Fruit fly (Drosophila melanogaster) whole organism, embryonic: ENCODE results near the gene Pdi.

Source experiments
- B-H1 ChIP-seq: fragments of 200-800 bp; sonication (Bioruptor generic); IDR thresholded peaks from 3 replicates; pipeline ENCODE4 v1.3.6; 2022; ENCODE audit warnings: missing biosample characterization, missing genetic modification characterization
- Bteb2 ChIP-seq: fragments of 200-800 bp; sonication (Bioruptor generic); optimal IDR thresholded peaks from 2 replicates; lab custom pipeline; 2016; ENCODE audit warnings: missing biosample characterization, missing genetic modification characterization
- CG10209 ChIP-seq: fragments of 200-800 bp; sonication (Bioruptor generic); optimal IDR thresholded peaks from 3 replicates; lab custom pipeline; 2017; ENCODE audit warnings: missing biosample characterization, mild to moderate bottlenecking, missing genetic modification characterization, missing genetic modification reagents
- CG11456 ChIP-seq: fragments of 200-800 bp; sonication (Bioruptor generic); IDR thresholded peaks from 3 replicates; pipeline ENCODE4 v1.3.6; 2022; ENCODE audit warnings: missing biosample characterization, missing genetic modification characterization
- CG11696 ChIP-seq: fragments of 200-800 bp; sonication (Bioruptor generic); IDR thresholded peaks from 2 replicates; pipeline ENCODE4 v1.3.6; 2022; ENCODE audit warnings: missing biosample characterization, missing genetic modification characterization
- CG12104 ChIP-seq: fragments of 200-800 bp; sonication (Bioruptor generic); optimal IDR thresholded peaks from 3 replicates; lab custom pipeline; 2016; ENCODE audit warnings: missing biosample characterization, missing genetic modification characterization
- CG17328 ChIP-seq: fragments of 200-800 bp; sonication (Bioruptor generic); IDR thresholded peaks from 2 replicates; pipeline ENCODE4 v1.3.6; 2022; ENCODE audit warnings: missing biosample characterization, missing genetic modification characterization
- CG17361 ChIP-seq: fragments of 200-800 bp; sonication (Bioruptor generic); IDR thresholded peaks from 3 replicates; pipeline ENCODE4 v1.3.6; 2022; ENCODE audit warnings: missing biosample characterization, missing genetic modification characterization
- CG32772 ChIP-seq: fragments of 200-800 bp; sonication (Bioruptor generic); IDR thresholded peaks from 2 replicates; pipeline ENCODE4 v1.3.6; 2022; ENCODE audit warnings: missing biosample characterization, missing genetic modification characterization
- CG3726 ChIP-seq: fragments of 200-800 bp; sonication (Bioruptor generic); IDR thresholded peaks from 3 replicates; pipeline ENCODE4, ENCODE4 v1.3.6; 2022; ENCODE audit warnings: missing biosample characterization, missing genetic modification characterization
- CG3838 ChIP-seq: fragments of 200-800 bp; sonication (Bioruptor generic); optimal IDR thresholded peaks from 3 replicates; lab custom pipeline; 2016; ENCODE audit warnings: missing biosample characterization, missing genetic modification characterization
- CG4360 ChIP-seq: fragments of 200-800 bp; sonication (Bioruptor generic); IDR thresholded peaks from 2 replicates; pipeline ENCODE4 v1.3.6; 2022; ENCODE audit warnings: missing biosample characterization, missing genetic modification characterization
- CG4617 ChIP-seq: fragments of 200-800 bp; sonication (Bioruptor generic); optimal IDR thresholded peaks from 3 replicates; lab custom pipeline; 2016; ENCODE audit warnings: missing biosample characterization, missing genetic modification characterization, borderline replicate concordance
- CG6689 ChIP-seq: fragments of 200-800 bp; sonication (Bioruptor generic); IDR thresholded peaks from 2 replicates; pipeline ENCODE4 v1.3.6; 2022; ENCODE audit warnings: missing biosample characterization, missing genetic modification characterization
- CG7357 ChIP-seq: fragments of 200-800 bp; sonication (Bioruptor generic); IDR thresholded peaks from 3 replicates; pipeline ENCODE4 v1.3.6; 2022; ENCODE audit warnings: missing biosample characterization, missing genetic modification characterization
- Chrac-16 ChIP-seq: fragments of 200-800 bp; sonication (Bioruptor generic); optimal IDR thresholded peaks from 3 replicates; lab custom pipeline; 2016; ENCODE audit warnings: missing biosample characterization, missing genetic modification characterization
- Hand ChIP-seq: fragments of 200-800 bp; sonication (Bioruptor generic); optimal IDR thresholded peaks from 2 replicates; lab custom pipeline; 2017; ENCODE audit warnings: mild to moderate bottlenecking, missing biosample characterization, missing genetic modification reagents, missing genetic modification characterization
- NC2α ChIP-seq: fragments of 200-800 bp; sonication (Bioruptor generic); optimal IDR thresholded peaks from 2 replicates; lab custom pipeline; 2016; ENCODE audit warnings: missing biosample characterization, missing genetic modification characterization
- Nf-YC ChIP-seq: fragments of 200-800 bp; optimal IDR thresholded peaks from 3 replicates; lab custom pipeline; 2019; ENCODE audit warnings: missing biosample characterization, mild to moderate bottlenecking, missing genetic modification characterization, moderate library complexity
- NfI ChIP-seq: fragments of 200-800 bp; sonication (Bioruptor generic); optimal IDR thresholded peaks from 3 replicates; lab custom pipeline; 2018; ENCODE audit warnings: missing biosample characterization, mild to moderate bottlenecking, missing genetic modification characterization, moderate library complexity
- Pdp1 ChIP-seq, 2 experiments: fragments of 200-800 bp; sonication (Bioruptor generic); optimal IDR thresholded peaks; 3 replicates each; lab custom pipeline; 2016; ENCODE audit warnings: missing biosample characterization in 2 of 2, missing genetic modification characterization in 2 of 2, mild to moderate bottlenecking in 1 of 2, moderate library complexity in 1 of 2
- Poxn ChIP-seq: fragments of 200-800 bp; sonication (Bioruptor generic); IDR thresholded peaks from 2 replicates; pipeline ENCODE4 v1.3.6; 2022; ENCODE audit warnings: missing biosample characterization, missing genetic modification characterization
- Ravus ChIP-seq: fragments of 200-800 bp; sonication (Bioruptor generic); IDR thresholded peaks from 2 replicates; pipeline ENCODE4 v1.3.6; 2022; ENCODE audit warnings: missing biosample characterization, missing genetic modification characterization
- Side ChIP-seq: fragments of 200-800 bp; sonication (Bioruptor generic); optimal IDR thresholded peaks from 2 replicates; lab custom pipeline; 2016; ENCODE audit warnings: missing biosample characterization, missing genetic modification characterization
- YL-1 ChIP-seq: fragments of 200-800 bp; sonication (Bioruptor generic); optimal IDR thresholded peaks from 3 replicates; lab custom pipeline; 2017; ENCODE audit warnings: missing biosample characterization, mild to moderate bottlenecking, missing genetic modification characterization
- ab ChIP-seq: fragments of 200-800 bp; sonication (Bioruptor generic); optimal IDR thresholded peaks from 2 replicates; lab custom pipeline; 2016; ENCODE audit warnings: missing biosample characterization, missing genetic modification characterization
- al ChIP-seq: fragments of 200-800 bp; sonication (Bioruptor generic); IDR thresholded peaks from 2 replicates; pipeline ENCODE4 v1.3.6; 2022; ENCODE audit warnings: missing biosample characterization, missing genetic modification characterization
- ap ChIP-seq: fragments of 200-800 bp; sonication (Bioruptor generic); IDR thresholded peaks from 2 replicates; pipeline ENCODE4 v1.3.6; 2022; ENCODE audit warnings: missing biosample characterization, missing genetic modification characterization
- ato ChIP-seq: fragments of 200-800 bp; sonication (Bioruptor generic); IDR thresholded peaks from 2 replicates; pipeline ENCODE4 v1.3.6; 2022; ENCODE audit warnings: missing biosample characterization, missing genetic modification characterization; ENCODE audit not compliant: partially characterized antibody
- btn ChIP-seq: fragments of 200-800 bp; sonication (Bioruptor generic); optimal IDR thresholded peaks from 2 replicates; lab custom pipeline; 2016; ENCODE audit warnings: missing biosample characterization, missing genetic modification characterization
- chn ChIP-seq: fragments of 200-800 bp; sonication (Bioruptor generic); optimal IDR thresholded peaks from 2 replicates; lab custom pipeline; 2016; ENCODE audit warnings: missing biosample characterization, missing genetic modification characterization
- dmrt11E ChIP-seq: fragments of 200-800 bp; sonication (Bioruptor generic); optimal IDR thresholded peaks from 3 replicates; lab custom pipeline; 2018; ENCODE audit warnings: missing biosample characterization, mild to moderate bottlenecking, missing genetic modification characterization, moderate library complexity
- emc ChIP-seq: fragments of 200-800 bp; sonication (Bioruptor generic); optimal IDR thresholded peaks from 2 replicates; lab custom pipeline; 2016; ENCODE audit warnings: missing biosample characterization, missing genetic modification characterization
- eve ChIP-seq, 2 experiments: fragments of >200 bp; optimal IDR thresholded peaks; 2 replicates each; lab custom pipeline; 2017; ENCODE audit warnings: missing biosample characterization in 2 of 2, missing genetic modification characterization in 2 of 2
- grau ChIP-seq: fragments of 200-800 bp; optimal IDR thresholded peaks from 3 replicates; lab custom pipeline; 2019; ENCODE audit warnings: missing biosample characterization, mild to moderate bottlenecking, missing genetic modification characterization, moderate library complexity
- gsb-n ChIP-seq: fragments of 200-800 bp; sonication (Bioruptor generic); optimal IDR thresholded peaks from 3 replicates; lab custom pipeline; 2018; ENCODE audit warnings: missing biosample characterization, mild to moderate bottlenecking, missing genetic modification characterization
- h ChIP-seq: fragments of >200 bp; optimal IDR thresholded peaks from 2 replicates; lab custom pipeline; 2017
- hb ChIP-seq: fragments of 200-800 bp; sonication (Bioruptor generic); IDR thresholded peaks from 3 replicates; pipeline ENCODE4 v1.3.6; 2022; ENCODE audit warnings: missing biosample characterization, missing genetic modification characterization; ENCODE audit not compliant: partially characterized antibody
- hth ChIP-seq: fragments of >200 bp; optimal IDR thresholded peaks from 2 replicates; lab custom pipeline; 2017; ENCODE audit warnings: inconsistent platforms
- inv ChIP-seq: fragments of 200-800 bp; sonication (Bioruptor generic); IDR thresholded peaks from 2 replicates; pipeline ENCODE4 v1.3.6; 2022; ENCODE audit warnings: missing biosample characterization, missing genetic modification characterization; ENCODE audit not compliant: partially characterized antibody
- klu ChIP-seq: fragments of 200-800 bp; sonication (Bioruptor generic); IDR thresholded peaks from 2 replicates; pipeline ENCODE4 v1.3.6; 2022; ENCODE audit warnings: missing biosample characterization, missing genetic modification characterization
- kni ChIP-seq: fragments of 200-800 bp; sonication (Bioruptor generic); optimal IDR thresholded peaks from 3 replicates; lab custom pipeline; 2017; ENCODE audit warnings: mild to moderate bottlenecking, missing biosample characterization, missing genetic modification reagents, missing genetic modification characterization
- nmo ChIP-seq: fragments of 200-800 bp; sonication (Bioruptor generic); optimal IDR thresholded peaks from 2 replicates; lab custom pipeline; 2018; ENCODE audit warnings: missing biosample characterization, mild to moderate bottlenecking, missing genetic modification characterization, moderate library complexity
- pfk ChIP-seq: fragments of 200-800 bp; sonication (Bioruptor generic); optimal IDR thresholded peaks from 2 replicates; lab custom pipeline; 2018; ENCODE audit warnings: missing biosample characterization, mild to moderate bottlenecking, missing genetic modification characterization, moderate library complexity
- pum ChIP-seq: fragments of 200-800 bp; sonication (Bioruptor generic); optimal IDR thresholded peaks from 2 replicates; lab custom pipeline; 2016; ENCODE audit warnings: missing biosample characterization, missing genetic modification characterization
- salm ChIP-seq: fragments of 200-800 bp; sonication (Bioruptor generic); optimal IDR thresholded peaks from 2 replicates; lab custom pipeline; 2018; ENCODE audit warnings: missing biosample characterization, mild to moderate bottlenecking, missing genetic modification characterization
- sens ChIP-seq: fragments of 200-800 bp; sonication (Bioruptor generic); peaks from one replicate; lab custom pipeline; 2016; ENCODE audit warnings: missing biosample characterization, missing genetic modification characterization
- sim ChIP-seq: fragments of 200-800 bp; sonication (Bioruptor generic); IDR thresholded peaks from 2 replicates; pipeline ENCODE4 v1.3.6; 2022; ENCODE audit warnings: missing biosample characterization, missing genetic modification characterization
- sna ChIP-seq: fragments of 200-800 bp; sonication (Bioruptor generic); IDR thresholded peaks from 2 replicates; pipeline ENCODE4 v1.3.6; 2022; ENCODE audit warnings: missing biosample characterization, missing genetic modification characterization; ENCODE audit not compliant: partially characterized antibody
- tna ChIP-seq: fragments of 200-800 bp; sonication (Bioruptor generic); IDR thresholded peaks from 2 replicates; pipeline ENCODE4 v1.3.6; 2022; ENCODE audit warnings: missing biosample characterization, missing genetic modification characterization; ENCODE audit not compliant: partially characterized antibody
- yki ChIP-seq: fragments of >200 bp; optimal IDR thresholded peaks from 3 replicates; lab custom pipeline; 2018

Gene Pdi

dm6 chr3L:15141118-15142003, 1.3 kb downstream of the Pdi start (continued):
- TF ChIP-seq YL-1 (GFP tag; lab: Kevin White, UChicago) (peak; percentile 84), hb (GFP tag; lab: Robert Waterston, UW) (no peak), CG4617 (GFP tag; lab: Kevin White, UChicago) (no peak), Hand (GFP tag; lab: Kevin White, UChicago) (no peak), grau (tag; lab: Kevin White, UChicago) (peak; percentile 38), chn (GFP tag; lab: Kevin White, UChicago) (peak; percentile 8), tna (GFP tag; lab: Robert Waterston, UW) (no peak), ato (GFP tag; lab: Robert Waterston, UW) (no peak), NfI (GFP tag; lab: Kevin White, UChicago) (no peak), ab (GFP tag; lab: Kevin White, UChicago) (no peak), Chrac-16 (peak; percentile 24), CG11696 (GFP tag; lab: Robert Waterston, UW) (0 out of 2 replicates have a peak, but pooled peaks have one; percentile 18), kni (peak; percentile 83), Pdp1 (GFP tag; optimal IDR thresholded peaks at IDR 0.05; lab: Kevin White, UChicago) (peak in 1 of 2 experiments; percentile 29), CG17328 (GFP tag; lab: Robert Waterston, UW) (no peak), Side (no peak), pum (no peak), Nf-YC (peak; percentile 20), Bteb2 (GFP tag; lab: Kevin White, UChicago) (no peak), nmo (GFP tag; lab: Kevin White, UChicago) (peak; percentile 26), CG4360 (GFP tag; lab: Robert Waterston, UW) (peak; percentile 60; the same call in 1 of the 2 replicates), emc (GFP tag; lab: Kevin White, UChicago) (no peak), NC2α (no peak), pfk (no peak), gsb-n (tag; lab: Kevin White, UChicago) (peak; percentile 22), salm (tag; lab: Kevin White, UChicago) (no peak), dmrt11E (tag; lab: Kevin White, UChicago) (no peak), Poxn (GFP tag; lab: Robert Waterston, UW) (no peak), ap (GFP tag; lab: Robert Waterston, UW) (no peak), sna (GFP tag; lab: Robert Waterston, UW) (no peak), eve (GFP tag; optimal IDR thresholded peaks at IDR 0.05; lab: Kevin White, UChicago) (no peak), CG32772 (GFP tag; lab: Robert Waterston, UW) (no peak), klu (no peak), hth (lab: Kevin White, UChicago) (no peak), Ravus (GFP tag; lab: Robert Waterston, UW) (no peak), CG3726 (no peak), CG6689 (GFP tag; lab: Robert Waterston, UW) (no peak), sens (peak; percentile 76), CG7357 (no peak), CG17361 (GFP tag; lab: Robert Waterston, UW) (peak; percentile 50; the same call in 2 of the 3 replicates), sim (GFP tag; lab: Robert Waterston, UW) (no peak), yki (lab: Kevin White, UChicago) (no peak), CG10209 (GFP tag; lab: Kevin White, UChicago) (peak; percentile 32), CG3838 (GFP tag; lab: Kevin White, UChicago) (no peak), B-H1 (GFP tag; lab: Robert Waterston, UW) (no peak), al (GFP tag; lab: Robert Waterston, UW) (peak; percentile 36; the same call in 1 of the 2 replicates), btn (no peak), CG12104 (GFP tag; lab: Kevin White, UChicago) (no peak), CG11456 (GFP tag; lab: Robert Waterston, UW) (0 out of 3 replicates have a peak, but pooled peaks have one; percentile 15), inv (GFP tag; lab: Robert Waterston, UW) (no peak), h (lab: Kevin White, UChicago) (no peak)
